Fruit fly (Drosophila melanogaster) whole organism, embryonic: ENCODE data around the gene CG11279.
A peak's percentile ranks its signal among the peaks of the same experiment; 100 is the strongest.

Source experiments
- B-H2 ChIP-seq: fragments of 200-800 bp; sonication (Bioruptor generic); optimal IDR thresholded peaks from 2 replicates; lab custom pipeline; 2018; ENCODE audit warnings: missing biosample characterization, mild to moderate bottlenecking, missing genetic modification characterization
- BEAF-32 ChIP-seq: fragments of 200-800 bp; sonication (Bioruptor generic); optimal IDR thresholded peaks from 3 replicates; lab custom pipeline; 2017; ENCODE audit warnings: missing biosample characterization, missing genetic modification characterization, mild to moderate bottlenecking, moderate library complexity, missing genetic modification reagents
- C15 ChIP-seq: fragments of 200-800 bp; sonication (Bioruptor generic); IDR thresholded peaks from 3 replicates; pipeline ENCODE4 v1.3.6; 2022; ENCODE audit warnings: missing biosample characterization, missing genetic modification characterization
- CG10147 ChIP-seq: fragments of 200-800 bp; sonication (Bioruptor generic); optimal IDR thresholded peaks from 2 replicates; lab custom pipeline; 2019; ENCODE audit warnings: missing biosample characterization, mild to moderate bottlenecking, missing genetic modification characterization, moderate library complexity
- CG10462 ChIP-seq: fragments of 200-800 bp; sonication (Bioruptor generic); optimal IDR thresholded peaks from 2 replicates; lab custom pipeline; 2016; ENCODE audit warnings: missing biosample characterization, missing genetic modification characterization
- CG12942 ChIP-seq: fragments of 200-800 bp; sonication (Bioruptor generic); optimal IDR thresholded peaks from 3 replicates; lab custom pipeline; 2016; ENCODE audit warnings: missing biosample characterization, missing genetic modification characterization
- CG17385 ChIP-seq: fragments of 200-800 bp; sonication (Bioruptor generic); optimal IDR thresholded peaks from 3 replicates; lab custom pipeline; 2018; ENCODE audit warnings: missing biosample characterization, mild to moderate bottlenecking, missing genetic modification characterization
- CG2678 ChIP-seq: fragments of 200-800 bp; sonication (Bioruptor generic); optimal IDR thresholded peaks from 3 replicates; lab custom pipeline; 2019; ENCODE audit warnings: missing biosample characterization, mild to moderate bottlenecking, missing genetic modification characterization, moderate library complexity
- CG2712 ChIP-seq: fragments of 200-800 bp; optimal IDR thresholded peaks from 3 replicates; lab custom pipeline; 2019; ENCODE audit warnings: missing biosample characterization, mild to moderate bottlenecking, missing genetic modification characterization, moderate library complexity
- CG3065 ChIP-seq: fragments of 200-800 bp; sonication (Bioruptor generic); optimal IDR thresholded peaks from 2 replicates; lab custom pipeline; 2016; ENCODE audit warnings: missing biosample characterization, missing genetic modification characterization
- CG31224 ChIP-seq: fragments of 200-800 bp; sonication (Bioruptor generic); IDR thresholded peaks from 2 replicates; pipeline ENCODE4 v1.3.6; 2022; ENCODE audit warnings: missing biosample characterization, missing genetic modification characterization
- CG3163 ChIP-seq: fragments of 200-800 bp; sonication (Bioruptor generic); optimal IDR thresholded peaks from 3 replicates; lab custom pipeline; 2016; ENCODE audit warnings: missing biosample characterization, missing genetic modification characterization
- CG34422 ChIP-seq: fragments of 200-800 bp; sonication (Bioruptor generic); IDR thresholded peaks from 3 replicates; pipeline ENCODE4 v1.3.6; 2022; ENCODE audit warnings: missing biosample characterization, missing genetic modification characterization
- CG3847 ChIP-seq: fragments of 200-800 bp; sonication (Bioruptor generic); IDR thresholded peaks from 2 replicates; pipeline ENCODE4 v1.3.6; 2022; ENCODE audit warnings: missing biosample characterization, missing genetic modification characterization
- CG6175 ChIP-seq: fragments of 200-800 bp; sonication (Bioruptor generic); IDR thresholded peaks from 3 replicates; pipeline ENCODE4 v1.3.6; 2022; ENCODE audit warnings: missing biosample characterization, missing genetic modification characterization
- CG6683 ChIP-seq: fragments of 200-800 bp; sonication (Bioruptor generic); optimal IDR thresholded peaks from 2 replicates; lab custom pipeline; 2017; ENCODE audit warnings: missing biosample characterization, mild to moderate bottlenecking, missing genetic modification characterization, missing genetic modification reagents
- CG7271 ChIP-seq: fragments of 200-800 bp; sonication (Bioruptor generic); optimal IDR thresholded peaks from 2 replicates; lab custom pipeline; 2018; ENCODE audit warnings: missing biosample characterization, mild to moderate bottlenecking, missing genetic modification characterization, moderate library complexity
- CG9609 ChIP-seq: fragments of 200-800 bp; sonication (Bioruptor generic); optimal IDR thresholded peaks from 3 replicates; lab custom pipeline; 2016; ENCODE audit warnings: missing biosample characterization, missing genetic modification characterization
- Dll ChIP-seq: fragments of 200-800 bp; sonication (Bioruptor generic); IDR thresholded peaks from 4 replicates; pipeline ENCODE4 v1.3.6; 2022; ENCODE audit warnings: missing biosample characterization, missing genetic modification characterization; ENCODE audit not compliant: partially characterized antibody
- Drgx ChIP-seq: fragments of 200-800 bp; sonication (Bioruptor generic); IDR thresholded peaks from 2 replicates; pipeline ENCODE4 v1.3.6; 2022; ENCODE audit warnings: missing biosample characterization, missing genetic modification characterization
- E2f1 ChIP-seq: fragments of 200-800 bp; sonication (Bioruptor generic); IDR thresholded peaks from 2 replicates; pipeline ENCODE4 v1.3.6; 2022; ENCODE audit warnings: missing biosample characterization, missing genetic modification characterization
- GATAe ChIP-seq: fragments of 200-800 bp; sonication (Bioruptor generic); conservative IDR thresholded peaks from 2 replicates; pipeline ENCODE4 v1.3.6; 2022; ENCODE audit warnings: missing biosample characterization, missing genetic modification characterization
- HLH54F ChIP-seq: fragments of 200-800 bp; sonication (Bioruptor generic); optimal IDR thresholded peaks from 3 replicates; lab custom pipeline; 2016; ENCODE audit warnings: missing biosample characterization, missing genetic modification characterization
- MBD-R2 ChIP-seq: fragments of 200-800 bp; sonication (Bioruptor generic); IDR thresholded peaks from 2 replicates; pipeline ENCODE4 v1.3.6; 2022; ENCODE audit warnings: missing biosample characterization, missing genetic modification characterization
- Nf-YB ChIP-seq: fragments of 200-800 bp; sonication (Bioruptor generic); optimal IDR thresholded peaks from 3 replicates; lab custom pipeline; 2019; ENCODE audit warnings: missing biosample characterization, mild to moderate bottlenecking, missing genetic modification characterization, moderate library complexity
- Optix ChIP-seq: fragments of 200-800 bp; sonication (Bioruptor generic); IDR thresholded peaks from 3 replicates; pipeline ENCODE4 v1.3.6; 2022; ENCODE audit warnings: missing biosample characterization, missing genetic modification characterization
- Rx ChIP-seq: fragments of 200-800 bp; sonication (Bioruptor generic); IDR thresholded peaks from 2 replicates; pipeline ENCODE4 v1.3.6; 2022; ENCODE audit warnings: missing biosample characterization, missing genetic modification characterization
- amos ChIP-seq: fragments of 200-800 bp; sonication (Bioruptor generic); IDR thresholded peaks from 2 replicates; pipeline ENCODE4 v1.3.6; 2022; ENCODE audit warnings: missing biosample characterization, missing genetic modification characterization; ENCODE audit not compliant: partially characterized antibody
- br ChIP-seq: fragments of >200 bp; optimal IDR thresholded peaks from 2 replicates; lab custom pipeline; 2017
- bsh ChIP-seq, 2 experiments: fragments of 200-800 bp; sonication (Bioruptor generic); optimal IDR thresholded peaks; 2 replicates each; lab custom pipeline; 2017 to 2018; ENCODE audit warnings: mild to moderate bottlenecking in 2 of 2, missing biosample characterization in 2 of 2, missing genetic modification characterization in 2 of 2, moderate library complexity in 1 of 2
- btn ChIP-seq: fragments of 200-800 bp; sonication (Bioruptor generic); optimal IDR thresholded peaks from 2 replicates; lab custom pipeline; 2016; ENCODE audit warnings: missing biosample characterization, missing genetic modification characterization
- crp ChIP-seq, 2 experiments: fragments of 200-800 bp; sonication (Bioruptor generic); optimal IDR thresholded peaks; 2 replicates in 1 of 2; 3 replicates in 1 of 2; lab custom pipeline; 2017; ENCODE audit warnings: missing biosample characterization in 2 of 2, missing genetic modification characterization in 2 of 2, mild to moderate bottlenecking in 1 of 2, moderate library complexity in 1 of 2
- dmrt11E ChIP-seq: fragments of 200-800 bp; sonication (Bioruptor generic); optimal IDR thresholded peaks from 3 replicates; lab custom pipeline; 2018; ENCODE audit warnings: missing biosample characterization, mild to moderate bottlenecking, missing genetic modification characterization, moderate library complexity
- dmrt99B ChIP-seq: fragments of 200-800 bp; sonication (Bioruptor generic); optimal IDR thresholded peaks from 2 replicates; lab custom pipeline; 2018; ENCODE audit warnings: missing biosample characterization, mild to moderate bottlenecking, missing genetic modification characterization, moderate library complexity
- ems ChIP-seq: fragments of 200-800 bp; sonication (Bioruptor generic); optimal IDR thresholded peaks from 3 replicates; lab custom pipeline; 2016; ENCODE audit warnings: missing biosample characterization, missing genetic modification characterization
- esg ChIP-seq: fragments of 200-800 bp; sonication (Bioruptor generic); conservative IDR thresholded peaks from 2 replicates; pipeline ENCODE4 v1.3.6; 2022; ENCODE audit warnings: missing biosample characterization, missing genetic modification characterization
- exex ChIP-seq: fragments of 200-800 bp; sonication (Bioruptor generic); optimal IDR thresholded peaks from 4 replicates; lab custom pipeline; 2018; ENCODE audit warnings: missing biosample characterization, mild to moderate bottlenecking, missing genetic modification characterization, moderate library complexity
- fd96Cb ChIP-seq: fragments of 200-800 bp; sonication (Bioruptor generic); optimal IDR thresholded peaks from 2 replicates; lab custom pipeline; 2018; ENCODE audit warnings: missing biosample characterization, mild to moderate bottlenecking, missing genetic modification characterization, moderate library complexity
- gce ChIP-seq: fragments of 200-800 bp; sonication (Bioruptor generic); IDR thresholded peaks from 3 replicates; pipeline ENCODE4 v1.3.6; 2022; ENCODE audit warnings: missing biosample characterization, missing genetic modification characterization
- gcm ChIP-seq: fragments of 200-800 bp; sonication (Bioruptor generic); optimal IDR thresholded peaks from 2 replicates; lab custom pipeline; 2019; ENCODE audit warnings: missing biosample characterization, mild to moderate bottlenecking, missing genetic modification characterization, moderate library complexity
- gsb ChIP-seq: fragments of 200-800 bp; sonication (Bioruptor generic); IDR thresholded peaks from 2 replicates; pipeline ENCODE4 v1.3.6; 2022; ENCODE audit warnings: missing biosample characterization, missing genetic modification characterization
- inv ChIP-seq: fragments of 200-800 bp; sonication (Bioruptor generic); IDR thresholded peaks from 2 replicates; pipeline ENCODE4 v1.3.6; 2022; ENCODE audit warnings: missing biosample characterization, missing genetic modification characterization; ENCODE audit not compliant: partially characterized antibody
- jumu ChIP-seq: fragments of 200-800 bp; sonication (Bioruptor generic); optimal IDR thresholded peaks from 3 replicates; lab custom pipeline; 2016; ENCODE audit warnings: missing biosample characterization, missing genetic modification characterization
- kni ChIP-seq: fragments of 200-800 bp; sonication (Bioruptor generic); optimal IDR thresholded peaks from 3 replicates; lab custom pipeline; 2017; ENCODE audit warnings: mild to moderate bottlenecking, missing biosample characterization, missing genetic modification reagents, missing genetic modification characterization
- lov ChIP-seq, 2 experiments: fragments of 200-800 bp in 1 of 2; fragments of >200 bp in 1 of 2; sonication (Bioruptor generic) in 1 of 2; IDR thresholded peaks in 1 of 2; optimal IDR thresholded peaks in 1 of 2; 2 replicates in 1 of 2; 3 replicates in 1 of 2; pipeline versions ENCODE4 v1.3.6 to Lab custom; 2017 to 2022; ENCODE audit warnings: missing biosample characterization in 1 of 2, missing genetic modification characterization in 1 of 2
- otp ChIP-seq: fragments of 200-800 bp; sonication (Bioruptor generic); IDR thresholded peaks from 3 replicates; pipeline ENCODE4, ENCODE4 v1.3.6; 2022; ENCODE audit warnings: missing biosample characterization, missing genetic modification characterization
- rib ChIP-seq: fragments of 200-800 bp; sonication (Bioruptor generic); IDR thresholded peaks from 2 replicates; pipeline ENCODE4 v1.3.6; 2022; ENCODE audit warnings: missing biosample characterization, missing genetic modification characterization
- sens ChIP-seq: fragments of 200-800 bp; sonication (Bioruptor generic); peaks from one replicate; lab custom pipeline; 2016; ENCODE audit warnings: missing biosample characterization, missing genetic modification characterization
- usp ChIP-seq: fragments of >200 bp; optimal IDR thresholded peaks from 2 replicates; lab custom pipeline; 2017; ENCODE audit warnings: missing biosample characterization, missing genetic modification characterization
- wor ChIP-seq: fragments of 200-800 bp; sonication (Bioruptor generic); IDR thresholded peaks from 2 replicates; pipeline ENCODE4 v1.3.6; 2022; ENCODE audit warnings: missing biosample characterization, missing genetic modification characterization

The CG11279 gene

DNA sequence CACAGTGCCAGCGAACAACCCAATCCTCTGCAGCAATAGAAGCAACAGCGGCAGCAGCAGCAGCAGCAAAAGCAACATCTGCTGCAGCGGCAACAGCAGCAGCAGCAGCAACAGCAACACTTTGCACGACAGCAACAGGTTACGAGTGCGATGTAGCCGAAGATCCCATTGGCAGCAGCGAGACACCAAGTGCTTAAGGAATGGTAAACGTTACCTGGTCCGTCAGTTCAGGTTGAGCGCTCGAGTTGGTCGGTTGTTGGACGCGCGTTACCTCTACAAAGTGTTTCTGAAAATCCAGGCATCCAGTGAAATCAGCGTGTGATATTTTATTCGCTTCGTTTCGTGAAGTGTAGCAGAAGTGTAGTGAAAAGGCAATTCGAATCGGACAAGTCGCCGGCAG is 18.0 kb upstream of the CG11279 start, which contains the start of gene CG17672 (continued):
- no peak for TF ChIP-seq B-H2
- peak; percentile 40; the same call in 1 of the 3 replicates for TF ChIP-seq CG6175
- TF ChIP-seq Nf-YB (GFP tag; lab: Kevin White, UChicago) = peak; percentile 8
- TF ChIP-seq Drgx (GFP tag; lab: Robert Waterston, UW) = 0 out of 2 replicates have a peak, but pooled peaks have one; percentile 15
- TF ChIP-seq sens (GFP tag; lab: Kevin White, UChicago) = peak; percentile 24
- 0 out of 3 replicates have a peak, but pooled peaks have one; percentile 27 for TF ChIP-seq CG34422 (GFP tag; lab: Robert Waterston, UW)
- peak; percentile 14 for TF ChIP-seq kni
- peak in 1 of 2 experiments; percentile 22 for TF ChIP-seq bsh (GFP tag; optimal IDR thresholded peaks at IDR 0.05; lab: Kevin White, UChicago)
- no peak for TF ChIP-seq CG31224 (GFP tag; lab: Robert Waterston, UW)
- no peak for TF ChIP-seq CG7271
- 0 out of 2 replicates have a peak, but pooled peaks have one; percentile 14 for TF ChIP-seq inv (GFP tag; lab: Robert Waterston, UW)

- TF ChIP-seq C15 (GFP tag; lab: Robert Waterston, UW) (no peak), gce (GFP tag; lab: Robert Waterston, UW) (no peak), rib (no peak), CG17385 (GFP tag; lab: Kevin White, UChicago) (no peak), jumu (no peak), dmrt99B (peak; percentile 57), HLH54F (GFP tag; lab: Kevin White, UChicago) (no peak), btn (GFP tag; lab: Kevin White, UChicago) (no peak), gsb (GFP tag; lab: Robert Waterston, UW) (no peak), usp (GFP tag; lab: Kevin White, UChicago) (no peak), CG12942 (GFP tag; lab: Kevin White, UChicago) (no peak), ems (GFP tag; lab: Kevin White, UChicago) (no peak), esg (GFP tag; lab: Robert Waterston, UW) (no peak), dmrt11E (tag; lab: Kevin White, UChicago) (no peak), Dll (GFP tag; lab: Robert Waterston, UW) (no peak), MBD-R2 (GFP tag; lab: Robert Waterston, UW) (no peak), E2f1 (GFP tag; lab: Robert Waterston, UW) (no peak), CG9609 (GFP tag; lab: Kevin White, UChicago) (no peak), CG3065 (no peak), gcm (GFP tag; lab: Kevin White, UChicago) (no peak), Rx (GFP tag; lab: Robert Waterston, UW) (no peak), amos (GFP tag; lab: Robert Waterston, UW) (no peak), CG6683 (no peak), Optix (GFP tag; lab: Robert Waterston, UW) (no peak), exex (tag; lab: Kevin White, UChicago) (no peak), fd96Cb (tag; lab: Kevin White, UChicago) (peak; percentile 6), CG10147 (GFP tag; lab: Kevin White, UChicago) (no peak), CG2712 (tag; lab: Kevin White, UChicago) (peak; percentile 41), GATAe (GFP tag; lab: Robert Waterston, UW) (no peak), BEAF-32 (no peak), wor (GFP tag; lab: Robert Waterston, UW) (no peak), crp (GFP tag; optimal IDR thresholded peaks at IDR 0.05; lab: Kevin White, UChicago) (no peak), otp (GFP tag; lab: Robert Waterston, UW) (no peak), CG3847 (GFP tag; lab: Robert Waterston, UW) (no peak), CG2678 (tag; lab: Kevin White, UChicago) (peak; percentile 44), br (lab: Kevin White, UChicago) (no peak), lov (optimal IDR thresholded peaks at IDR 0.05; lab: Kevin White, UChicago) (no peak), lov (GFP tag; IDR thresholded peaks at IDR 0.05; lab: Robert Waterston, UW) (no peak), CG10462 (GFP tag; lab: Kevin White, UChicago) (no peak), CG3163 (GFP tag; lab: Kevin White, UChicago) (no peak)
Observed at dm6 chr3L:13030055-13030634, 16.6 kb upstream of the CG11279 start.
